Worm (Caenorhabditis elegans) whole organism, L1 larva: Measurements from ENCODE around the gene srx-78.

Experiments used
- aha-1 ChIP-seq: fragments of 150-350 bp; optimal IDR thresholded peaks from 2 replicates; lab custom pipeline; 2014; ENCODE audit warnings: missing biosample characterization, missing genetic modification characterization
- ceh-8 ChIP-seq: fragments of 200-800 bp; sonication (Bioruptor generic); optimal IDR thresholded peaks from 2 replicates; lab custom pipeline; 2018; ENCODE audit warnings: mild to moderate bottlenecking, missing genetic modification characterization, moderate library complexity, missing compliant biosample characterization
- fkh-8 ChIP-seq: sonication (generic microtip); optimal IDR thresholded peaks from 2 replicates; lab custom pipeline; 2016; ENCODE audit warnings: mild to moderate bottlenecking, missing genetic modification characterization, missing compliant biosample characterization
- fos-1 ChIP-seq: fragments of 150-350 bp; optimal IDR thresholded peaks from 2 replicates; lab custom pipeline; 2014; ENCODE audit warnings: missing biosample characterization, missing genetic modification characterization
- mep-1 ChIP-seq: fragments of 150-350 bp; optimal IDR thresholded peaks from 2 replicates; lab custom pipeline; 2014; ENCODE audit warnings: missing biosample characterization, missing genetic modification characterization
- unc-130 ChIP-seq: fragments of 150-350 bp; optimal IDR thresholded peaks from 2 replicates; lab custom pipeline; 2017; ENCODE audit warnings: missing biosample characterization, missing genetic modification characterization, inconsistent platforms
- unc-62 ChIP-seq: fragments of 150-350 bp; optimal IDR thresholded peaks from 2 replicates; lab custom pipeline; 2014; ENCODE audit warnings: missing biosample characterization, missing genetic modification reagents, missing genetic modification characterization
- unc-86 ChIP-seq: sonication (generic microtip); optimal IDR thresholded peaks from 2 replicates; lab custom pipeline; 2016; ENCODE audit warnings: missing genetic modification characterization, missing compliant biosample characterization

DNA sequence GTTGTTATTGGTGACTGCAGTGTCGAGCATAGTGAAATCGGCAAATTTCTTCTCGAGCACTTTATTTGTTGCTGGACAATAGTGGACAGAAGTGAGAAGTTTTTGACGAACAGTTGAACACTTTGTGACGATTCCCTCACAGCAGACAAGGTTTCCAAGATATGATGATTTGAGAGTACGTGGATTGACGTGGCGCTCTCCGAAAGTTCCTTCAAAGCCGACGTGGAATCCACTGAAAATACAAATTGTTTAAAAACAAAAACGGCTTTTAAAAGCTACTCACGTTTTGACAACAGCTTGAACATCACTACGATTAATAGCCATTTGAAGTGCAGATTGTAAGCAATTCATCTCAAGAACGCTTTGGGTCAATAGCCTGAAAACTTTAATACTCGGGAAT is 35.9 kb upstream of the srx-78 start:
- TF ChIP-seq ceh-8 (GFP tag; lab: Kevin White, UChicago) (no peak), fos-1 (tag; lab: Kevin White, UChicago) (no peak), aha-1 (tag; lab: Kevin White, UChicago) (no peak), fkh-8 (no peak), mep-1 (no peak), unc-86 (tag; lab: Kevin White, UChicago) (no peak), unc-130 (tag; lab: Kevin White, UChicago) (no peak), unc-62 (GFP tag; lab: Kevin White, UChicago) (no peak)
